Worm (Caenorhabditis elegans) whole organism, late embryonic: ENCODE results near the gene pro-2.

Source experiments
- C38D4.7 ChIP-seq: fragments of 200-800 bp; sonication (Bioruptor generic); optimal IDR thresholded peaks from 2 replicates; lab custom pipeline; 2018; ENCODE audit warnings: mild to moderate bottlenecking, missing genetic modification characterization, moderate library complexity, missing compliant biosample characterization
- F13H6.1 ChIP-seq: sonication (generic microtip); optimal IDR thresholded peaks from 2 replicates; lab custom pipeline; 2016; ENCODE audit warnings: missing genetic modification characterization, missing compliant biosample characterization
- K02D7.2 ChIP-seq: sonication (generic microtip); optimal IDR thresholded peaks from 2 replicates; lab custom pipeline; 2017; ENCODE audit warnings: mild to moderate bottlenecking, missing genetic modification characterization, missing compliant biosample characterization
- K09A11.1 ChIP-seq: sonication (generic microtip); optimal IDR thresholded peaks from 2 replicates; lab custom pipeline; 2017; ENCODE audit warnings: antibody characterized with exemption, mild to moderate bottlenecking, missing genetic modification characterization, missing compliant biosample characterization; ENCODE audit not compliant: insufficient read depth
- T23F11.4 ChIP-seq: fragments of 200-800 bp; sonication (Bioruptor generic); optimal IDR thresholded peaks from 2 replicates; lab custom pipeline; 2018; ENCODE audit warnings: mild to moderate bottlenecking, missing genetic modification characterization, missing compliant biosample characterization
- Y22D7AL.16 ChIP-seq: sonication (generic microtip); optimal IDR thresholded peaks from 2 replicates; lab custom pipeline; 2016; ENCODE audit warnings: missing genetic modification characterization, missing compliant biosample characterization
- ahr-1 ChIP-seq: sonication (generic microtip); optimal IDR thresholded peaks from 2 replicates; lab custom pipeline; 2016; ENCODE audit warnings: missing genetic modification characterization, missing compliant biosample characterization
- ceh-14 ChIP-seq: sonication (generic microtip); optimal IDR thresholded peaks from 2 replicates; lab custom pipeline; 2016; ENCODE audit warnings: missing genotype, missing genetic modification characterization, missing compliant biosample characterization
- ceh-18 ChIP-seq: sonication (generic microtip); optimal IDR thresholded peaks from 2 replicates; lab custom pipeline; 2016; ENCODE audit warnings: missing genetic modification characterization, missing compliant biosample characterization
- ceh-19 ChIP-seq: fragments of 200-800 bp; sonication (Bioruptor generic); optimal IDR thresholded peaks from 2 replicates; lab custom pipeline; 2018; ENCODE audit warnings: mild to moderate bottlenecking, missing genetic modification characterization, missing compliant biosample characterization
- ceh-2 ChIP-seq: sonication (generic microtip); optimal IDR thresholded peaks from 2 replicates; lab custom pipeline; 2016; ENCODE audit warnings: missing genotype, missing genetic modification characterization, missing compliant biosample characterization
- ceh-22 ChIP-seq: sonication (generic microtip); optimal IDR thresholded peaks from 2 replicates; lab custom pipeline; 2017; ENCODE audit warnings: missing biosample characterization, missing genetic modification characterization
- ceh-30 ChIP-seq: fragments of 150-350 bp; optimal IDR thresholded peaks from 2 replicates; lab custom pipeline; 2014; ENCODE audit warnings: missing biosample characterization, missing genetic modification characterization
- ceh-34 ChIP-seq: sonication (generic microtip); optimal IDR thresholded peaks from 2 replicates; lab custom pipeline; 2016; ENCODE audit warnings: mild to moderate bottlenecking, missing genetic modification characterization, missing compliant biosample characterization
- ceh-48 ChIP-seq: sonication (generic microtip); optimal IDR thresholded peaks from 2 replicates; lab custom pipeline; 2016; ENCODE audit warnings: missing genetic modification characterization, inconsistent platforms, missing compliant biosample characterization
- ceh-6 ChIP-seq: fragments of 200-800 bp; sonication (Bioruptor generic); optimal IDR thresholded peaks from 2 replicates; lab custom pipeline; 2018; ENCODE audit warnings: mild to moderate bottlenecking, missing genetic modification characterization, missing compliant biosample characterization
- ceh-9 ChIP-seq: sonication (generic microtip); optimal IDR thresholded peaks from 2 replicates; lab custom pipeline; 2016; ENCODE audit warnings: mild to moderate bottlenecking, missing genetic modification characterization, inconsistent platforms, missing compliant biosample characterization
- che-1 ChIP-seq: sonication (generic microtip); optimal IDR thresholded peaks from 2 replicates; lab custom pipeline; 2016; ENCODE audit warnings: mild to moderate bottlenecking, missing genetic modification characterization, missing compliant biosample characterization
- dmd-4 ChIP-seq: sonication (generic microtip); optimal IDR thresholded peaks from 2 replicates; lab custom pipeline; 2016; ENCODE audit warnings: borderline replicate concordance, missing genetic modification characterization, missing compliant biosample characterization
- dve-1 ChIP-seq: sonication (generic microtip); optimal IDR thresholded peaks from 2 replicates; lab custom pipeline; 2017; ENCODE audit warnings: antibody characterized with exemption, mild to moderate bottlenecking, missing genetic modification characterization, missing compliant biosample characterization
- elt-2 ChIP-seq: sonication (generic microtip); optimal IDR thresholded peaks from 2 replicates; lab custom pipeline; 2016; ENCODE audit warnings: missing genetic modification reagents, missing genetic modification characterization, missing compliant biosample characterization
- elt-4 ChIP-seq: sonication (generic microtip); optimal IDR thresholded peaks from 2 replicates; lab custom pipeline; 2016; ENCODE audit warnings: missing genetic modification characterization, missing compliant biosample characterization
- ets-4 ChIP-seq: sonication (generic microtip); optimal IDR thresholded peaks from 2 replicates; lab custom pipeline; 2016; ENCODE audit warnings: missing genetic modification characterization, missing compliant biosample characterization
- fax-1 ChIP-seq: sonication (generic microtip); optimal IDR thresholded peaks from 2 replicates; lab custom pipeline; 2016; ENCODE audit warnings: missing genotype, missing genetic modification characterization, missing compliant biosample characterization
- fkh-10 ChIP-seq: fragments of 150-350 bp; optimal IDR thresholded peaks from 2 replicates; lab custom pipeline; 2014; ENCODE audit warnings: missing biosample characterization, missing genetic modification reagents, missing genetic modification characterization
- fkh-6 ChIP-seq: sonication (generic microtip); optimal IDR thresholded peaks from 2 replicates; lab custom pipeline; 2016; ENCODE audit warnings: missing genetic modification characterization, missing compliant biosample characterization
- gmeb-2 ChIP-seq: sonication (generic microtip); optimal IDR thresholded peaks from 2 replicates; lab custom pipeline; 2016; ENCODE audit warnings: missing genetic modification characterization, inconsistent platforms, missing compliant biosample characterization
- hlh-30 ChIP-seq: sonication (generic microtip); optimal IDR thresholded peaks from 2 replicates; lab custom pipeline; 2017; ENCODE audit warnings: antibody characterized with exemption, missing genetic modification characterization, missing compliant biosample characterization; ENCODE audit not compliant: insufficient read depth
- hlh-6 ChIP-seq: sonication (generic microtip); optimal IDR thresholded peaks from 2 replicates; lab custom pipeline; 2016; ENCODE audit warnings: missing genotype, missing genetic modification characterization, missing compliant biosample characterization
- hlh-8 ChIP-seq: sonication (generic microtip); optimal IDR thresholded peaks from 2 replicates; lab custom pipeline; 2016; ENCODE audit warnings: missing genotype, missing genetic modification characterization, missing compliant biosample characterization
- lim-6 ChIP-seq: sonication (generic microtip); optimal IDR thresholded peaks from 2 replicates; lab custom pipeline; 2016; ENCODE audit warnings: missing genetic modification characterization, missing compliant biosample characterization
- lin-11 ChIP-seq: fragments of 200-800 bp; sonication (Bioruptor generic); optimal IDR thresholded peaks from 2 replicates; lab custom pipeline; 2018; ENCODE audit warnings: mild to moderate bottlenecking, missing genetic modification characterization, missing compliant biosample characterization
- madf-2 ChIP-seq: sonication (generic microtip); optimal IDR thresholded peaks from 2 replicates; lab custom pipeline; 2017; ENCODE audit warnings: missing genetic modification characterization, missing compliant biosample characterization
- mec-3 ChIP-seq: sonication (generic microtip); optimal IDR thresholded peaks from 2 replicates; lab custom pipeline; 2016; ENCODE audit warnings: borderline replicate concordance, missing genetic modification characterization, missing compliant biosample characterization
- nhr-11 ChIP-seq: fragments of 150-350 bp; optimal IDR thresholded peaks from 2 replicates; lab custom pipeline; 2014; ENCODE audit warnings: missing biosample characterization, missing genetic modification characterization
- nhr-232 ChIP-seq: sonication (generic microtip); optimal IDR thresholded peaks from 2 replicates; lab custom pipeline; 2016; ENCODE audit warnings: missing genetic modification characterization, missing compliant biosample characterization
- npax-4 ChIP-seq: sonication (generic microtip); optimal IDR thresholded peaks from 2 replicates; lab custom pipeline; 2016; ENCODE audit warnings: missing genetic modification characterization, missing compliant biosample characterization
- pag-3 ChIP-seq: sonication (generic microtip); optimal IDR thresholded peaks from 2 replicates; lab custom pipeline; 2016; ENCODE audit warnings: missing compliant biosample characterization, missing genetic modification characterization, borderline replicate concordance
- pat-9 ChIP-seq: fragments of 200-800 bp; sonication (Bioruptor generic); optimal IDR thresholded peaks from 2 replicates; lab custom pipeline; 2018; ENCODE audit warnings: mild to moderate bottlenecking, missing genetic modification characterization, moderate library complexity, missing compliant biosample characterization
- pax-1 ChIP-seq: fragments of 150-350 bp; optimal IDR thresholded peaks from 2 replicates; lab custom pipeline; 2014; ENCODE audit warnings: missing biosample characterization, missing genetic modification characterization
- pha-2 ChIP-seq: sonication (generic microtip); optimal IDR thresholded peaks from 2 replicates; lab custom pipeline; 2017; ENCODE audit warnings: mild to moderate bottlenecking, missing genetic modification characterization, missing compliant biosample characterization
- pqm-1 ChIP-seq: sonication (generic microtip); optimal IDR thresholded peaks from 2 replicates; lab custom pipeline; 2016; ENCODE audit warnings: missing genetic modification characterization, missing compliant biosample characterization
- ref-2 ChIP-seq: sonication (generic microtip); optimal IDR thresholded peaks from 2 replicates; lab custom pipeline; 2016; ENCODE audit warnings: missing genetic modification characterization, missing compliant biosample characterization
- rnt-1 ChIP-seq: sonication (generic microtip); optimal IDR thresholded peaks from 2 replicates; lab custom pipeline; 2016; ENCODE audit warnings: missing genetic modification characterization, missing compliant biosample characterization
- sdc-2 ChIP-seq: sonication (generic microtip); optimal IDR thresholded peaks from 2 replicates; lab custom pipeline; 2016; ENCODE audit warnings: missing genotype, missing genetic modification characterization, missing compliant biosample characterization
- sox-2 ChIP-seq: fragments of 200-800 bp; sonication (Bioruptor generic); IDR thresholded peaks from 2 replicates; pipeline ENCODE4 v1.3.6; 2022; ENCODE audit warnings: missing genetic modification reagents, missing genetic modification characterization, missing compliant biosample characterization
- sox-4 ChIP-seq: sonication (generic microtip); optimal IDR thresholded peaks from 2 replicates; lab custom pipeline; 2017; ENCODE audit warnings: mild to moderate bottlenecking, missing genetic modification characterization, inconsistent platforms, missing compliant biosample characterization
- tbx-7 ChIP-seq: sonication (generic microtip); optimal IDR thresholded peaks from 2 replicates; lab custom pipeline; 2016; ENCODE audit warnings: missing genotype, missing genetic modification characterization, missing compliant biosample characterization
- unc-42 ChIP-seq: sonication (generic microtip); optimal IDR thresholded peaks from 2 replicates; lab custom pipeline; 2016; ENCODE audit warnings: missing genotype, missing genetic modification characterization, missing compliant biosample characterization
- unc-55 ChIP-seq: sonication (generic microtip); optimal IDR thresholded peaks from 2 replicates; lab custom pipeline; 2017; ENCODE audit warnings: missing biosample characterization, missing genetic modification reagents, missing genetic modification characterization
- unc-86 ChIP-seq: sonication (generic microtip); optimal IDR thresholded peaks from 2 replicates; lab custom pipeline; 2016; ENCODE audit warnings: missing genetic modification characterization, missing compliant biosample characterization
- zip-5 ChIP-seq: sonication (generic microtip); optimal IDR thresholded peaks from 2 replicates; lab custom pipeline; 2016; ENCODE audit warnings: missing genetic modification characterization, missing compliant biosample characterization
- ztf-16 ChIP-seq: sonication (generic microtip); optimal IDR thresholded peaks from 2 replicates; lab custom pipeline; 2017; ENCODE audit warnings: missing genetic modification characterization, missing compliant biosample characterization

pro-2 gene

DNA sequence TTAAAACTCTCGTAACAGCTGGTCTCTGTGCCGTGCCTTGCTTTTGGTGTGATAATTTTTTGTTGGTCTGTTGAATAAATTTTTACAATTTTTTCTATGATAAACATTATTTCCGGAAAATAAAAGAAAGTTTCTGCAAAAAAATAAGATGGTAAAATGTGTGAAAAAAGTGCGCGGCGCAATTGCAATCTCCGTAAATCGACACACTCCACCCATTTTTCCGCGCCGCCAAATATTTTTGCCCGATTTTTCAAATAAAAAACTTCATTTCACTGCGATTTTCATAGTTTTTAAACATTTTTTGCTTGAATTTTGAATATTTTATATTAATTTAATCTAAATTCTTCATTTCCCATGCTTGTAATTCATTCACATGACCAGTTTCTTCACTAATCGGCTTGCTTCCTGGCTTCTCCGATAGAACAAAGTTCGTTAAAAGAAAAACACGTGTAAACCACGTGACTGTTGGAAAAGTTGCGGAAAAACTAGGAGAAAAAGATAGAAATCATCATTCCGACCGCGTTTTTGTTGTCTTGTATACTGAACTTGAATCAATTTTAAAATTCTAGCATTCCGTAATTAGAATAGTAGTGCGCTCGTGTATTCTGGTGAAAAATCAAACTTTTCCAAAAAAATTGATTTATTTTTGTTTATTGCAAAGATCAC, 43.3 kb upstream of the pro-2 start:
- no peak for TF ChIP-seq npax-4
- TF ChIP-seq mec-3 (tag; lab: Kevin White, UChicago) = no peak
- TF ChIP-seq rnt-1 = no peak
- peak; percentile 19; the same call in 1 of the 2 replicates for TF ChIP-seq sox-2 (GFP tag; lab: Robert Waterston, UW)
- no peak for TF ChIP-seq ceh-6 (GFP tag; lab: Kevin White, UChicago)
- TF ChIP-seq gmeb-2 (tag; lab: Kevin White, UChicago) = peak; percentile 67
- TF ChIP-seq madf-2 = peak; percentile 34
- peak; percentile 34 for TF ChIP-seq unc-42 (tag; lab: Kevin White, UChicago)
- TF ChIP-seq hlh-8 = peak; percentile 13
- peak; percentile 50 for TF ChIP-seq C38D4.7
- peak; percentile 86 for TF ChIP-seq elt-2 (tag; lab: Kevin White, UChicago)
- peak; percentile 61 for TF ChIP-seq pha-2 (tag; lab: Kevin White, UChicago)
- peak; percentile 42 for TF ChIP-seq ceh-2 (tag; lab: Kevin White, UChicago)
- TF ChIP-seq ceh-22 (tag; lab: Kevin White, UChicago) = no peak
- peak; percentile 51 for TF ChIP-seq ref-2 (tag; lab: Kevin White, UChicago)
- no peak for TF ChIP-seq pax-1 (tag; lab: Kevin White, UChicago)
- peak; percentile 59 for TF ChIP-seq ceh-34
- TF ChIP-seq nhr-232 (tag; lab: Kevin White, UChicago) = peak; percentile 54
- TF ChIP-seq fkh-10 (GFP tag; lab: Kevin White, UChicago) = no peak
- no peak for TF ChIP-seq ceh-30
- TF ChIP-seq ceh-14 = peak; percentile 70
- TF ChIP-seq ceh-48 (tag; lab: Kevin White, UChicago) = peak; percentile 31
- TF ChIP-seq hlh-6 = no peak
- TF ChIP-seq ceh-9 (tag; lab: Kevin White, UChicago) = no peak
- TF ChIP-seq che-1 = peak; percentile 60
- no peak for TF ChIP-seq nhr-11 (tag; lab: Kevin White, UChicago)
- TF ChIP-seq dmd-4 (tag; lab: Kevin White, UChicago) = no peak
- TF ChIP-seq ztf-16 = peak; percentile 45
- peak; percentile 58 for TF ChIP-seq K09A11.1 (tag; lab: Kevin White, UChicago)
- TF ChIP-seq lim-6 (tag; lab: Kevin White, UChicago) = no peak
- TF ChIP-seq dve-1 (tag; lab: Kevin White, UChicago) = peak; percentile 16
- peak; percentile 50 for TF ChIP-seq pat-9
- peak; percentile 1 for TF ChIP-seq K02D7.2 (tag; lab: Kevin White, UChicago)
- TF ChIP-seq tbx-7 (tag; lab: Kevin White, UChicago) = no peak
- peak; percentile 55 for TF ChIP-seq ceh-19 (GFP tag; lab: Kevin White, UChicago)
- TF ChIP-seq unc-55 = no peak
- no peak for TF ChIP-seq pag-3 (tag; lab: Kevin White, UChicago)
- TF ChIP-seq Y22D7AL.16 (tag; lab: Kevin White, UChicago) = peak; percentile 50
- TF ChIP-seq elt-4 (tag; lab: Kevin White, UChicago) = no peak
- TF ChIP-seq lin-11 (tag; lab: Kevin White, UChicago) = no peak
- peak; percentile 46 for TF ChIP-seq ahr-1 (tag; lab: Kevin White, UChicago)
- TF ChIP-seq zip-5 (tag; lab: Kevin White, UChicago) = peak; percentile 40
- TF ChIP-seq fkh-6 (tag; lab: Kevin White, UChicago) = peak; percentile 0
- TF ChIP-seq hlh-30 (tag; lab: Kevin White, UChicago) = peak; percentile 33
- no peak for TF ChIP-seq sdc-2 (tag; lab: Kevin White, UChicago)
- peak; percentile 16 for TF ChIP-seq ceh-18 (tag; lab: Kevin White, UChicago)
- no peak for TF ChIP-seq T23F11.4
- no peak for TF ChIP-seq unc-86 (tag; lab: Kevin White, UChicago)
- peak; percentile 17 for TF ChIP-seq F13H6.1 (tag; lab: Kevin White, UChicago)
- peak; percentile 63 for TF ChIP-seq fax-1 (tag; lab: Kevin White, UChicago)
- peak; percentile 50 for TF ChIP-seq sox-4 (tag; lab: Kevin White, UChicago)
- TF ChIP-seq ets-4 (tag; lab: Kevin White, UChicago) = no peak
- TF ChIP-seq pqm-1 (tag; lab: Kevin White, UChicago) = no peak
